Fruit fly (Drosophila melanogaster) whole organism, pupa: ENCODE measurements around the gene CG32713.

Experiments
- CG10348 ChIP-seq: fragments of 200-800 bp; sonication (Bioruptor generic); IDR thresholded peaks from 2 replicates; pipeline ENCODE4 v1.3.6; 2022; ENCODE audit warnings: missing biosample characterization, missing genetic modification characterization
- CG12605 ChIP-seq: fragments of 200-800 bp; sonication (Bioruptor generic); IDR thresholded peaks from 2 replicates; pipeline ENCODE4 v1.3.6; 2022; ENCODE audit warnings: missing biosample characterization, missing genetic modification characterization
- CG13204 ChIP-seq: fragments of 200-800 bp; sonication (Bioruptor generic); optimal IDR thresholded peaks from 2 replicates; lab custom pipeline; 2018; ENCODE audit warnings: missing biosample characterization, mild to moderate bottlenecking, missing genetic modification characterization, moderate library complexity
- CG14655 ChIP-seq: fragments of 200-800 bp; sonication (Bioruptor generic); optimal IDR thresholded peaks from 3 replicates; lab custom pipeline; 2017; ENCODE audit warnings: mild to moderate bottlenecking, missing biosample characterization, missing genetic modification reagents, missing genetic modification characterization
- CG15710 ChIP-seq: fragments of 200-800 bp; sonication (Bioruptor generic); optimal IDR thresholded peaks from 2 replicates; lab custom pipeline; 2018; ENCODE audit warnings: missing biosample characterization, mild to moderate bottlenecking, missing genetic modification characterization, moderate library complexity
- CG17806 ChIP-seq: fragments of 200-800 bp; sonication (Bioruptor generic); optimal IDR thresholded peaks from 2 replicates; lab custom pipeline; 2018; ENCODE audit warnings: missing biosample characterization, mild to moderate bottlenecking, missing genetic modification characterization, moderate library complexity
- CG32121 ChIP-seq: fragments of 200-800 bp; sonication (Bioruptor generic); IDR thresholded peaks from 2 replicates; pipeline ENCODE4 v1.3.6; 2022; ENCODE audit warnings: missing biosample characterization, missing genetic modification characterization
- CG34367 ChIP-seq: fragments of 200-800 bp; sonication (Bioruptor generic); optimal IDR thresholded peaks from 2 replicates; lab custom pipeline; 2018; ENCODE audit warnings: missing biosample characterization, mild to moderate bottlenecking, missing genetic modification characterization
- CG4496 ChIP-seq: fragments of 200-800 bp; sonication (Bioruptor generic); IDR thresholded peaks from 3 replicates; pipeline ENCODE4 v1.3.6; 2022; ENCODE audit warnings: missing biosample characterization, missing genetic modification characterization
- CG8159 ChIP-seq: fragments of 200-800 bp; sonication (Bioruptor generic); optimal IDR thresholded peaks from 3 replicates; lab custom pipeline; 2018; ENCODE audit warnings: missing biosample characterization, mild to moderate bottlenecking, missing genetic modification characterization, moderate library complexity
- CG8301 ChIP-seq: fragments of 200-800 bp; sonication (Bioruptor generic); optimal IDR thresholded peaks from 2 replicates; lab custom pipeline; 2018; ENCODE audit warnings: missing biosample characterization, mild to moderate bottlenecking, missing genetic modification characterization
- CG9948 ChIP-seq: fragments of 200-800 bp; sonication (Bioruptor generic); optimal IDR thresholded peaks from 2 replicates; lab custom pipeline; 2018; ENCODE audit warnings: missing biosample characterization, mild to moderate bottlenecking, missing genetic modification characterization, moderate library complexity
- D1 ChIP-seq: fragments of 200-800 bp; sonication (Bioruptor generic); optimal IDR thresholded peaks from 2 replicates; lab custom pipeline; 2018; ENCODE audit warnings: missing biosample characterization, mild to moderate bottlenecking, missing genetic modification characterization, moderate library complexity
- EcR ChIP-seq: fragments of 200-800 bp; sonication (Bioruptor generic); optimal IDR thresholded peaks from 3 replicates; lab custom pipeline; 2019; ENCODE audit warnings: missing biosample characterization, missing genetic modification characterization, mild to moderate bottlenecking, moderate library complexity, missing genetic modification reagents
- Ets98B ChIP-seq: fragments of 200-800 bp; sonication (Bioruptor generic); IDR thresholded peaks from 2 replicates; pipeline ENCODE4 v1.3.6; 2022; ENCODE audit warnings: missing biosample characterization, missing genetic modification characterization
- Pif1A ChIP-seq: fragments of 200-800 bp; sonication (Bioruptor generic); optimal IDR thresholded peaks from 3 replicates; lab custom pipeline; 2016; ENCODE audit warnings: missing biosample characterization, missing genetic modification characterization
- Pif1B ChIP-seq: fragments of 200-800 bp; sonication (Bioruptor generic); optimal IDR thresholded peaks from 3 replicates; lab custom pipeline; 2016; ENCODE audit warnings: missing biosample characterization, missing genetic modification characterization
- Snoo ChIP-seq: fragments of 200-800 bp; sonication (Bioruptor generic); optimal IDR thresholded peaks from 3 replicates; lab custom pipeline; 2017; ENCODE audit warnings: missing biosample characterization, mild to moderate bottlenecking, missing genetic modification characterization, inconsistent platforms
- fd96Ca ChIP-seq: fragments of 200-800 bp; sonication (Bioruptor generic); IDR thresholded peaks from 3 replicates; pipeline ENCODE4 v1.3.6; 2022; ENCODE audit warnings: missing biosample characterization, missing genetic modification characterization
- gl ChIP-seq: fragments of 200-800 bp; sonication (Bioruptor generic); optimal IDR thresholded peaks from 2 replicates; lab custom pipeline; 2018; ENCODE audit warnings: missing biosample characterization, mild to moderate bottlenecking, missing genetic modification characterization
- rn ChIP-seq: fragments of 200-800 bp; sonication (Bioruptor generic); IDR thresholded peaks from 2 replicates; pipeline ENCODE4 v1.3.6; 2022; ENCODE audit warnings: missing biosample characterization, missing genetic modification characterization

CG32713 gene

dm6 chrX:8481462-8481861 lies 24.0 kb upstream of the CG32713 start, which contains the start of gene Cp38:
Cp38 (plus strand) TSS chrX:8481837.
- no peak for TF ChIP-seq CG17806
- TF ChIP-seq fd96Ca (GFP tag; lab: Robert Waterston, UW), result no peak
- no peak for TF ChIP-seq Ets98B (GFP tag; lab: Robert Waterston, UW)
- no peak for TF ChIP-seq CG14655 (GFP tag; lab: Kevin White, UChicago)
- TF ChIP-seq CG12605 (GFP tag; lab: Robert Waterston, UW), result no peak
- no peak for TF ChIP-seq Pif1A
- no peak for TF ChIP-seq rn (GFP tag; lab: Robert Waterston, UW)
- TF ChIP-seq, all 21 proteins: peak for 0

dm6 chrX:8479031-8479568 lies 21.7 kb upstream of the CG32713 start, which contains the start of gene Cp36:
Cp36 (plus strand) TSS chrX:8479319.
- no peak for TF ChIP-seq D1 (tag; lab: Kevin White, UChicago)
- TF ChIP-seq gl, result no peak
- no peak for TF ChIP-seq CG10348 (GFP tag; lab: Robert Waterston, UW)
- TF ChIP-seq Snoo (tag; lab: Kevin White, UChicago), result no peak
- TF ChIP-seq CG9948 (tag; lab: Kevin White, UChicago), result no peak
- TF ChIP-seq EcR (GFP tag; lab: Kevin White, UChicago), result no peak
- no peak for TF ChIP-seq CG14655 (GFP tag; lab: Kevin White, UChicago)
- no peak for TF ChIP-seq Ets98B (GFP tag; lab: Robert Waterston, UW)
- no peak for TF ChIP-seq CG15710
- no peak for TF ChIP-seq Pif1A
- no peak for TF ChIP-seq fd96Ca (GFP tag; lab: Robert Waterston, UW)
- no peak for TF ChIP-seq CG8159 (tag; lab: Kevin White, UChicago)

DNA sequence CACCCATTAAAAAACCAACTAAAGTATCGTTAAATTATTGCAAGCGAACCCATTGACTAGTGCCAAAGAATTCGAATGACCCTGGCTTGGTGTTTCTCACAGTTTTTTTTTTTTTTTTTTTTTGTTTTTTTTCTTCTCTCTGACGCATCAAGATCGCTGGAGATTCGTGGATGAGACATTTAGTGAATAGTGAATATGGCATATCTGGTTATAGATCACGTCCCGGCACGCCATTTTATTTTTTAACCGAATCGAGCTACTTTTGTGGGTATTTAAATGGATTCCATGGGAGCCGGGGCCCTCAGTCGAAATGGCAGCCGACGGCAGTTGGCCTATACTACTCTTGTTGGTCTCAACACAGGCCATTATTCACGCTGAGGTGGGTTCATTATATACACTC lies 19.4 kb upstream of the CG32713 start, which contains the start of gene Cp7Fc:
Gene Cp7Fc (plus strand): TSS at position 301 of the 400 bp plus-strand sequence.
- no peak for TF ChIP-seq CG15710

DNA sequence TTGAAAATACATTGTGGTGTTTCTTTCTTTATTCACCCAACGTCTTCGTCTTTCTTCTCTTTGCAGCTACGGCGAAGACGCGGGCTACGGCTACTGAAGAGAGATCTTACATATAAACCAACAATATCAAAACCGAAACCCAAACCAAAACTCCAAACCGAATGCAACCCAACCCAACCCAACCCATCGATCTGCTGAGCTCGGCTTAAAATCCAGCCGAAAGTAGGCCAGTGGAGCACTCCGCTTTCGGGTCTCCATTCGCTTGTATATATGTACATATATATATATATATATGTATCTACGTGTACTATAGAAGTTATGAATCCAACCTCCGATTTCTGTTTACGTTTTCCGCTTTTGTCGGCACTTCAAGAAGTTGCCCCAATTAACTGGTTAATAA lies 18.2 kb upstream of the CG32713 start:
- no peak for TF ChIP-seq CG13204
- TF ChIP-seq fd96Ca (GFP tag; lab: Robert Waterston, UW), result no peak
- TF ChIP-seq CG12605 (GFP tag; lab: Robert Waterston, UW), result no peak
- TF ChIP-seq CG8301 (tag; lab: Kevin White, UChicago), result no peak
- no peak for TF ChIP-seq CG32121 (GFP tag; lab: Robert Waterston, UW)
- no peak for TF ChIP-seq CG17806
- TF ChIP-seq Pif1B (GFP tag; lab: Kevin White, UChicago), result no peak
- TF ChIP-seq CG4496 (GFP tag; lab: Robert Waterston, UW), result no peak
- no peak for TF ChIP-seq CG15710
- no peak for TF ChIP-seq EcR (GFP tag; lab: Kevin White, UChicago)
- TF ChIP-seq CG9948 (tag; lab: Kevin White, UChicago), result no peak
- TF ChIP-seq rn (GFP tag; lab: Robert Waterston, UW), result no peak
- TF ChIP-seq CG14655 (GFP tag; lab: Kevin White, UChicago), result no peak
- TF ChIP-seq CG8159 (tag; lab: Kevin White, UChicago), result no peak
- TF ChIP-seq D1 (tag; lab: Kevin White, UChicago), result no peak
- no peak for TF ChIP-seq Snoo (tag; lab: Kevin White, UChicago)
- no peak for TF ChIP-seq Ets98B (GFP tag; lab: Robert Waterston, UW)

DNA sequence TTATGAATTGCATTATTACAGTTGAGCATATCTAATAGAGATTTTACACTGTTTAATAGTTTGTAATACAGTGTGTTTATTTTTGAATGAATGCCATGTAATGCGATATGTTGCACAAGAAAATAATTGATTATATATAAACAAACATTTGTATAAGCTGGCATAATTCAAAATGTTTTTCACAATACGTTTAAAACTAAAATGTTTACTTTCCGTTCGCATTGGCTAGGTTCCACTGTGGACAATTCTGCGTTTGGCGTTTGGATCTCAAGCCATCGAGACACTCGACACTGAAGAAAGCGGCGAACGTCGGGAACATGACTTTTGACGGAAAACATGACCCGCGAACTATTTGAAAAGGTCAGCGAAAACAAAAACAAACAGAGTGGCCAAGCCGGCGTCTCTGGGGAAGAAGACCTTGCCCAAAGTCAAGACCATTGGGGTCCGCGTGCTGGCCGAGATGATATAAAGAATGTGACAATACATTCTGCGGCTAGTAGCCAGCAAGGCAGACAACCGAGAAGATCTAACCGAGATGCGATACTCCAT lies 16.0 kb upstream of the CG32713 start, which contains the start of gene Cp7Fb:
Gene Cp7Fb (plus strand): TSS at position 499 of the 549 bp plus-strand sequence.
- TF ChIP-seq CG34367 (tag; lab: Kevin White, UChicago), result no peak

DNA sequence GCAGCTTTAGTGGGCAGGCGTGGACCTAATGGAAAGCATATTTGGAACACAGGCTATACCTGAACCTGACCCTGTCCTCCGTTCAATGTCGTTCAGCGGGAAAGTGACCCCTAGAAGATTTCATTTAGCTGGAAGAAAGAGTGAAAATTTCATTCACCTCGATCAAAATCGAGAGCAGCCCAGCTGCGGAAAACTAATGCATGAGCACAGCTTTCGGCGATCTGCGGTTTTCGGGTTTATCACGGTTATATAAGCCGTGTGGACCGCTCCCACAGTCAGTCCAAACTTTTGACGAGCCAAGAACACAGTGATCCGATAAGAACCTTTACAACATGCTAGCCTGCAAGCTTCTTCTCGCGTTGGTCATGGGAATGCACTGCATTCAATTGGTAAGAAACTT lies 13.2 kb upstream of the CG32713 start, which contains the start of gene Cp7Fa:
Gene Cp7Fa (plus strand): TSS at position 301 of the 400 bp plus-strand sequence.
- TF ChIP-seq CG14655 (GFP tag; lab: Kevin White, UChicago) (no peak), CG4496 (GFP tag; lab: Robert Waterston, UW) (no peak), CG8301 (tag; lab: Kevin White, UChicago) (no peak), EcR (GFP tag; lab: Kevin White, UChicago) (no peak), CG34367 (tag; lab: Kevin White, UChicago) (no peak), Pif1A (no peak), CG13204 (no peak), Pif1B (GFP tag; lab: Kevin White, UChicago) (no peak), CG9948 (tag; lab: Kevin White, UChicago) (no peak), CG15710 (no peak), Ets98B (GFP tag; lab: Robert Waterston, UW) (no peak), fd96Ca (GFP tag; lab: Robert Waterston, UW) (no peak)

DNA sequence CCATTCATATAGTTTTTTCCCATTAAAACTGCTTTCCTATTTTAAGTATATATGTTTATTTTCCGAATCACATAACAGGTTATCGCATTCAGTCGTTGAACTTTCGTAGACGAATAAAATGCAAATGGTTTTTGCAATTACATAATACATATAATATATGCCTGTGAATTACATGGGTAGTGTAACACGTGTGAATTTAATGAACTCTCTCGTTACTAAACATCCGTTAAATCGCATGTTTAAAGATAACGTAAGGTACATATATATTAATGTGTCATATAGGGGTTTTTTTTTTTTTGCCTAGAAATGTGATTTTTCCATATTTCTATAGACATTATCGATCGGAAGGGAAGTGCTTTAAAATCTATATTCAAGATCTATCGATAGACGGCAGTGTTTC lies 12.2 kb upstream of the CG32713 start:
- TF ChIP-seq CG10348 (GFP tag; lab: Robert Waterston, UW) (no peak), CG13204 (no peak), EcR (GFP tag; lab: Kevin White, UChicago) (no peak), CG12605 (GFP tag; lab: Robert Waterston, UW) (no peak), rn (GFP tag; lab: Robert Waterston, UW) (no peak), D1 (tag; lab: Kevin White, UChicago) (no peak), CG15710 (no peak), CG34367 (tag; lab: Kevin White, UChicago) (no peak)
- TF ChIP-seq, all 21 proteins: peak for 0
